Worm (Caenorhabditis elegans): ENCODE data around the gene F32E10.8.

F32E10.8 gene

DNA sequence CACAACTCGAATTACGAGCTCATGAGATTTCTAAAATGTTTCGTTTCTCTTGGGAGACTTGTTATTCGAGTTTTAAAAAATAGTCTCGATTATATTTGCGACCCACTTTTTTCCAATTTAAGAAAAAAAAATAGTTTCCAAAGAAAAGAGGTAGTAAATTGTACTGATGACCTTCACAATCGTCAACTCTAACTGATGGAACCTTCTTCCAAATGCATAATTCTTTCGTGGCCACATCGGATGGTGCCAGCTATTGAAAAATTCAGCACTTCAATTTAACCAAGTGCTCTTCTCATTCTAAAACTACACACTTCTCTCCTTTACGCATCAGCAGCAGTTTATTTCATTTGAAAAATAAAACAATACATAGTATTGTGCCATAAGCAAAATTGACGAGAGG, 23.7 kb upstream of the F32E10.8 start:
- TF ChIP-seq ets-7 (tag; optimal IDR thresholded peaks at IDR 0.05) (no peak), F13C5.2 (tag; optimal IDR thresholded peaks at IDR 0.05) (no peak), sea-1 (GFP tag; conservative IDR thresholded peaks at IDR 0.05) (no peak), ama-1 (optimal IDR thresholded peaks at IDR 0.05) (no peak), B0310.2 (tag; optimal IDR thresholded peaks at IDR 0.05) (no peak), ceh-36 (tag; optimal IDR thresholded peaks at IDR 0.05) (no peak), hmbx-1 (tag; optimal IDR thresholded peaks at IDR 0.05) (no peak), tbx-37 (GFP tag; conservative IDR thresholded peaks at IDR 0.05) (no peak), pes-1 (GFP tag; IDR thresholded peaks at IDR 0.05) (no peak)

DNA sequence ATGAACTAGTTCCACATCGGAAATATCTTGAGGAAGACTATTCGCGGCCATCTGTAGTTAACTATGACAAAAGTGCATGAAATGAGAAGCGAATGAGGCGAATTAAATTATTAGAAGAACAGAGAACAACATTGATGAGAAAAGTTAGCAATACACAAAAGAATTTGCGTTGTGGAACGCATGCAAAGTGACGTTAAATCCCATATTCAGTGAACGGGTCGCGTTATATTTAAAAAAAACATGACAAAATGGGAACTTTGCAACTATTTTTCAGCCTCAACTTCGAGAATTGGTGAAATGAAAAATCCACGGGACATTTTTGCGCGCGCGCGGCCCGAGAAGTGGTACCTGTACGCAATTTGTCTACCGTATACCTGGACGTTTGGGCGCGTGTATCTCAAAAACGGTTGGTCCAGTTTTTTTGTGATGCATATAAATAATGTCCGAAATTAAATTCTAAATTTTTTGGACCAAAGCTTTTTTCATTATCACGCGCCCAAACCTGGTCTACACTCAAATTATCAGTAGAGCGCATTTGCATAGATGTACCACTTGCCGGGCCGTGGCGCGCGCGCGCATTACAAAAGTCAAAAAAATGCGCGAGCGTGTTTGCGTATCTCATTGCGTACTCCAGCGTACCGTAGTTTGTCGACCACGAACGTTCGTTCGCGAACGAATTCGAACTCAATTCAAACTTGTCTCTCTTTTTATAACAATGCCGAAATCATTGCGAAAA, 19.4 kb upstream of the F32E10.8 start, which contains the start of the genes cdd-2 and oef-1:
Gene cdd-2, minus strand, starts transcription at position 51 of the 736 bp plus-strand sequence.
Gene oef-1, plus strand, starts transcription at position 575 of the 736 bp plus-strand sequence.
- no peak for TF ChIP-seq ceh-36 (tag; optimal IDR thresholded peaks at IDR 0.05)
- TF ChIP-seq F13C5.2 (tag; optimal IDR thresholded peaks at IDR 0.05), result no peak
- no peak for TF ChIP-seq tbx-37 (GFP tag; conservative IDR thresholded peaks at IDR 0.05)
- no peak for TF ChIP-seq ets-7 (tag; optimal IDR thresholded peaks at IDR 0.05)
- no peak for TF ChIP-seq ama-1 (optimal IDR thresholded peaks at IDR 0.05)
- no peak for TF ChIP-seq flt-1 (GFP tag; IDR thresholded peaks at IDR 0.05)
- TF ChIP-seq pes-1 (GFP tag; IDR thresholded peaks at IDR 0.05), result no peak

DNA sequence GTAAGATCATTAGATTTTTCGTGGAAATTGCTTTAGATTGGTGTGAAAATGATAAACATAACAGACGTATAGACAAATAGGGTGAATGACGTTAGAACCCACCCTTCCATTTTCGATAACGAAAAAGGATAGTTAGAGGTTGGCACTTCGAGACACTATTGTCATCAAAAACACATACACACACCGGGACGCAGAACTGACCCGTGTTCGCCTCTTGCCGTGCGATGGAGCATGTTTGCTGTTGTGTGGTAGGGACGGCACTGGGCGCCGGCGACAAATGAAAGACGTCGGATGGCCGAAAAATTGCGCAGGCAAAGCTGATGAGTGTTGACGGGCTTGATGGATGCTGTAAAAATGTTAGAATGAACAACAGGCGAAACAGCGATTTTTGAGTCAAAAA, 17.6 kb upstream of the F32E10.8 start:
- TF ChIP-seq tbx-37 (GFP tag; conservative IDR thresholded peaks at IDR 0.05), result 0 out of 2 replicates have a peak, but pooled peaks have one; percentile 27
- TF ChIP-seq hmbx-1 (tag; optimal IDR thresholded peaks at IDR 0.05), result no peak

DNA sequence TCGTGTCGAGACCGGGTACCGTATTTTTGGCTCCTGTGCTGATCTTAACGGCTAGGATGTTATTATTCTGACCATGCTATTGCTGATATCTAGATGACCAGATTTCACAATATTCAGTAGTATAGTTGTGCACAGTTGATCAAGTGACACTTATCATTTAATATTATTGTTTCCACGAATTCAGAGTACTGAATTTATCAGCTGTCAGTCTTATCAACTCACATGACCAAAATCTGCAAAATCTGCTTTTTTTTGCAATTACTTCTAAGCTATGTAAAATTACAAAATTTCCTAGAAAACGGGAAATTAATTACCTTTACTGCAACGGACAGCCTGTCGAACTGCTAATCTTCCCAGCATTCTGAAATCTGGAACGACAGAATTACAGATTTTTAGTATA, 17.0 kb upstream of the F32E10.8 start, which contains the start of gene pam-1:
Gene pam-1, minus strand, starts transcription at position 368 of the 400 bp plus-strand sequence.
- TF ChIP-seq scrt-1 (GFP tag; IDR thresholded peaks at IDR 0.05) (no peak), ceh-36 (tag; optimal IDR thresholded peaks at IDR 0.05) (no peak), tra-4 (tag; optimal IDR thresholded peaks at IDR 0.05) (no peak), aly-1 (tag; optimal IDR thresholded peaks at IDR 0.05) (no peak), ets-7 (tag; optimal IDR thresholded peaks at IDR 0.05) (no peak), F13C5.2 (tag; optimal IDR thresholded peaks at IDR 0.05) (no peak), ceh-13 (GFP tag; optimal IDR thresholded peaks at IDR 0.05) (no peak), hmg-4 (GFP tag; optimal IDR thresholded peaks at IDR 0.05) (no peak), sea-1 (GFP tag; conservative IDR thresholded peaks at IDR 0.05) (no peak), B0310.2 (tag; optimal IDR thresholded peaks at IDR 0.05) (no peak), pes-1 (GFP tag; IDR thresholded peaks at IDR 0.05) (no peak), ama-1 (optimal IDR thresholded peaks at IDR 0.05) (no peak)

DNA sequence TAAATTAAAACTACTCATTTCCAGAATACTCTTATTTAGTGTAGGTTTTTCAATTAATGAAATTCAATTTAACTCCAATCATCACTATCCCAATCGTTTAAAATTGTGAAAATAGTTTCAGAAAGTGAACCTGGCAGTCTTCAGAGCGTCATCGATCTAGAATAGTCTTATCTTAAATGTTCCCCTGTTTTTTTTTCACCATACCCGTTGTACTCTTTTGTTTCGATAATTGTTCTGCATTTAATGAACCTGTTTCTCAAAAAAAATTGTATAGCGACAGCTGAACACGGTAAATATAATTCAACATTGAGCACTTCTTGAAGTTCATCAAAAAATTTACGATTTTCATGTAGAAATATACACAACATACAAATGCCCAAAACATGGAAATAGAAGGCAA, 16.2 kb upstream of the F32E10.8 start:
- TF ChIP-seq ceh-36 (tag; optimal IDR thresholded peaks at IDR 0.05) (no peak), F13C5.2 (tag; optimal IDR thresholded peaks at IDR 0.05) (no peak), pes-1 (GFP tag; IDR thresholded peaks at IDR 0.05) (no peak), ets-7 (tag; optimal IDR thresholded peaks at IDR 0.05) (no peak), scrt-1 (GFP tag; IDR thresholded peaks at IDR 0.05) (no peak), ceh-13 (GFP tag; optimal IDR thresholded peaks at IDR 0.05) (no peak), tbx-11 (GFP tag; IDR thresholded peaks at IDR 0.05) (no peak), aly-1 (tag; optimal IDR thresholded peaks at IDR 0.05) (no peak), hnd-1 (tag; optimal IDR thresholded peaks at IDR 0.05) (no peak), tbx-37 (GFP tag; conservative IDR thresholded peaks at IDR 0.05) (no peak), sea-1 (GFP tag; conservative IDR thresholded peaks at IDR 0.05) (no peak), tra-4 (tag; optimal IDR thresholded peaks at IDR 0.05) (no peak), B0310.2 (tag; optimal IDR thresholded peaks at IDR 0.05) (no peak), hmg-4 (GFP tag; optimal IDR thresholded peaks at IDR 0.05) (no peak), hmbx-1 (tag; optimal IDR thresholded peaks at IDR 0.05) (no peak), ama-1 (optimal IDR thresholded peaks at IDR 0.05) (no peak), flt-1 (GFP tag; IDR thresholded peaks at IDR 0.05) (no peak)

DNA sequence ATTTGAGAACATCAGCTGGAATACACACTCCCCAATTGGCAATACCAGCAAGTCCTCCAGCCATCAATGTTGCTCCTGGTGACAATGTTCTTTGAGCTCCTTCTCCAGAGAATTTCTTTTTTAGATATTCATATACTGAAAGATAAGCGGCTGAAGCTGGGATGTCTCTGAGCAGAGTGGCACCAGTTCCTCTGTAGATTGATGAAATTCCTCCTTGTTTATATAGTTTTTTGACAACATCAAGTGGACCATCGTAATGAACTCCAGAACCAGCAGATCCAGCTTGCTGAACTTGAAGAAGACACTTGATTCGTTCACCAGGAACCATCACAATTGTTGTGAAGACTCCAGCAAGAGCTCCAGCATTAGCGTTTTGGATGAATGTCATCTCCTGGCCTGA, 15.3 kb upstream of the F32E10.8 start:
- TF ChIP-seq pes-1 (GFP tag; IDR thresholded peaks at IDR 0.05) (no peak), ama-1 (optimal IDR thresholded peaks at IDR 0.05) (no peak), tbx-11 (GFP tag; IDR thresholded peaks at IDR 0.05) (no peak), ceh-13 (GFP tag; optimal IDR thresholded peaks at IDR 0.05) (no peak), sea-1 (GFP tag; conservative IDR thresholded peaks at IDR 0.05) (no peak), flt-1 (GFP tag; IDR thresholded peaks at IDR 0.05) (no peak), scrt-1 (GFP tag; IDR thresholded peaks at IDR 0.05) (no peak), hmg-4 (GFP tag; optimal IDR thresholded peaks at IDR 0.05) (no peak), hnd-1 (tag; optimal IDR thresholded peaks at IDR 0.05) (no peak), F13C5.2 (tag; optimal IDR thresholded peaks at IDR 0.05) (no peak), hmbx-1 (tag; optimal IDR thresholded peaks at IDR 0.05) (no peak), ets-7 (tag; optimal IDR thresholded peaks at IDR 0.05) (no peak), tra-4 (tag; optimal IDR thresholded peaks at IDR 0.05) (no peak), tbx-37 (GFP tag; conservative IDR thresholded peaks at IDR 0.05) (no peak)

DNA sequence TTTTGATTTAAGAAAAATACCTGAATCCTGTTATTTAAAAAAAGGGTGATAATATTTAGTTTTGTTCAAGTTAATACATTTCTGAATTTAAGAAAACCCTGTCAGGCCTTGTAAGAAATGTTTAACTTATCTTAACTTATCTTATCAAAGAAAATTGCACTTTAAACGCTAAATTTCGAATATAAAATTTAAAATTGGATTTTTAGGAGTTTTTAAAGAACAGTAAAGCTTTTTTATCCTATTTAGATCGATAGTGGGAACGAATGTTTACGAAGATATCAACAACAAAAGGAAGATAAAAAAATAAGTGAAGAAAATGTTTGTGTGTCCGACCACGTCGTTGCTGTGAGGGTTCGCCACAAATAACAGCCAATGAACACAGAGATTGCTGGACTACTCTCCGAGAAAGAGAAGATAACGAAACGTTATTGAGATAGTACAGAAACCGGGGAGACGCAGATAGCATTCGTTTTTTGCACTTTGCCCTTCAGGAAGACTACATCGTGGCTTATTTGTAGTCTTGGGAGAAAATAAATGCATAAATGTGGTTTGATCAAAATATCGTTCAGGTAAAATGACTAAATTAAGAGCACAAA, 14.4 kb upstream of the F32E10.8 start, which contains the start of gene dif-1:
Gene dif-1, minus strand, starts transcription at position 51 of the 596 bp plus-strand sequence.
- TF ChIP-seq hnd-1 (tag; optimal IDR thresholded peaks at IDR 0.05) (no peak), aly-1 (tag; optimal IDR thresholded peaks at IDR 0.05) (no peak), tbx-11 (GFP tag; IDR thresholded peaks at IDR 0.05) (no peak), sea-1 (GFP tag; conservative IDR thresholded peaks at IDR 0.05) (no peak), hmbx-1 (tag; optimal IDR thresholded peaks at IDR 0.05) (no peak), scrt-1 (GFP tag; IDR thresholded peaks at IDR 0.05) (no peak), F13C5.2 (tag; optimal IDR thresholded peaks at IDR 0.05) (no peak), flt-1 (GFP tag; IDR thresholded peaks at IDR 0.05) (no peak), ceh-36 (tag; optimal IDR thresholded peaks at IDR 0.05) (no peak), tbx-37 (GFP tag; conservative IDR thresholded peaks at IDR 0.05) (no peak), pes-1 (GFP tag; IDR thresholded peaks at IDR 0.05) (no peak), ama-1 (optimal IDR thresholded peaks at IDR 0.05) (no peak), hmg-4 (GFP tag; optimal IDR thresholded peaks at IDR 0.05) (no peak)
